Fruit fly (Drosophila melanogaster) whole organism, prepupa: ENCODE measurements around the gene CG13771.

Experiments
- Blimp-1 ChIP-seq: fragments of 200-800 bp; sonication (Bioruptor generic); optimal IDR thresholded peaks from 3 replicates; lab custom pipeline; 2017; ENCODE audit warnings: missing biosample characterization, missing genetic modification characterization, mild to moderate bottlenecking, moderate library complexity, missing genetic modification reagents
- CG10631 ChIP-seq: fragments of 200-800 bp; sonication (Bioruptor generic); optimal IDR thresholded peaks from 2 replicates; lab custom pipeline; 2016; ENCODE audit warnings: missing biosample characterization, missing genetic modification characterization
- CG10669 ChIP-seq: fragments of 200-800 bp; sonication (Bioruptor generic); optimal IDR thresholded peaks from 3 replicates; lab custom pipeline; 2018; ENCODE audit warnings: missing biosample characterization, mild to moderate bottlenecking, missing genetic modification characterization, moderate library complexity
- CG11294 ChIP-seq: fragments of 200-800 bp; sonication (Bioruptor generic); IDR thresholded peaks from 2 replicates; pipeline ENCODE4 v1.3.6; 2022; ENCODE audit warnings: missing biosample characterization, missing genetic modification characterization
- CG11762 ChIP-seq: fragments of 200-800 bp; sonication (Bioruptor generic); optimal IDR thresholded peaks from 3 replicates; lab custom pipeline; 2016; ENCODE audit warnings: missing biosample characterization, missing genetic modification characterization; ENCODE audit not compliant: insufficient read depth
- CG11902 ChIP-seq: fragments of 200-800 bp; sonication (Bioruptor generic); optimal IDR thresholded peaks from 3 replicates; lab custom pipeline; 2016; ENCODE audit warnings: missing biosample characterization, missing genetic modification characterization
- CG15336 ChIP-seq: fragments of 200-800 bp; sonication (Bioruptor generic); IDR thresholded peaks from 2 replicates; pipeline ENCODE4 v1.3.6; 2022; ENCODE audit warnings: missing biosample characterization, missing genetic modification characterization
- CG1621 ChIP-seq: fragments of 200-800 bp; sonication (Bioruptor generic); optimal IDR thresholded peaks from 3 replicates; lab custom pipeline; 2018; ENCODE audit warnings: missing biosample characterization, mild to moderate bottlenecking, missing genetic modification characterization
- CG16779 ChIP-seq: fragments of 200-800 bp; sonication (Bioruptor generic); optimal IDR thresholded peaks from 3 replicates; lab custom pipeline; 2017; ENCODE audit warnings: missing biosample characterization, mild to moderate bottlenecking, missing genetic modification characterization
- CG3032 ChIP-seq: fragments of 200-800 bp; optimal IDR thresholded peaks from 2 replicates; lab custom pipeline; 2019; ENCODE audit warnings: missing biosample characterization, mild to moderate bottlenecking, missing genetic modification characterization, moderate library complexity
- CG31627 ChIP-seq: fragments of 200-800 bp; sonication (Bioruptor generic); optimal IDR thresholded peaks from 3 replicates; lab custom pipeline; 2016; ENCODE audit warnings: missing biosample characterization, missing genetic modification characterization
- CG32006 ChIP-seq: fragments of 200-800 bp; sonication (Bioruptor generic); optimal IDR thresholded peaks from 3 replicates; lab custom pipeline; 2017; ENCODE audit warnings: missing biosample characterization, mild to moderate bottlenecking, missing genetic modification characterization
- CG3919 ChIP-seq: fragments of 200-800 bp; sonication (Bioruptor generic); optimal IDR thresholded peaks from 3 replicates; lab custom pipeline; 2016; ENCODE audit warnings: missing biosample characterization, missing genetic modification characterization
- CG4318 ChIP-seq: fragments of 200-800 bp; sonication (Bioruptor generic); optimal IDR thresholded peaks from 3 replicates; lab custom pipeline; 2017; ENCODE audit warnings: missing biosample characterization, mild to moderate bottlenecking, missing genetic modification characterization
- CG6163 ChIP-seq: fragments of 200-800 bp; sonication (Bioruptor generic); IDR thresholded peaks from 3 replicates; pipeline ENCODE4 v1.3.6; 2022; ENCODE audit warnings: missing biosample characterization, missing genetic modification characterization
- CG6276 ChIP-seq: fragments of 200-800 bp; sonication (Bioruptor generic); optimal IDR thresholded peaks from 2 replicates; lab custom pipeline; 2017; ENCODE audit warnings: missing biosample characterization, mild to moderate bottlenecking, missing genetic modification characterization
- CG6792 ChIP-seq: fragments of 200-800 bp; sonication (Bioruptor generic); optimal IDR thresholded peaks from 3 replicates; lab custom pipeline; 2016; ENCODE audit warnings: missing biosample characterization, missing genetic modification characterization
- CG6808 ChIP-seq: fragments of 200-800 bp; sonication (Bioruptor generic); optimal IDR thresholded peaks from 3 replicates; lab custom pipeline; 2017; ENCODE audit warnings: missing biosample characterization, missing genetic modification characterization, mild to moderate bottlenecking, moderate library complexity, missing genetic modification reagents
- CG6854 ChIP-seq: fragments of 200-800 bp; sonication (Bioruptor generic); optimal IDR thresholded peaks from 2 replicates; lab custom pipeline; 2017; ENCODE audit warnings: missing biosample characterization, mild to moderate bottlenecking, missing genetic modification characterization
- CG8632 ChIP-seq: fragments of 200-800 bp; sonication (Bioruptor generic); optimal IDR thresholded peaks from 3 replicates; lab custom pipeline; 2016; ENCODE audit warnings: missing biosample characterization, missing genetic modification characterization
- CG9139 ChIP-seq: fragments of 200-800 bp; sonication (Bioruptor generic); optimal IDR thresholded peaks from 3 replicates; lab custom pipeline; 2017; ENCODE audit warnings: missing biosample characterization, mild to moderate bottlenecking, missing genetic modification characterization
- Eip75B ChIP-seq: fragments of 200-800 bp; sonication (Bioruptor generic); optimal IDR thresholded peaks from 3 replicates; lab custom pipeline; 2016; ENCODE audit warnings: missing biosample characterization, missing genetic modification characterization
- Eip93F ChIP-seq: fragments of 200-800 bp; sonication (Bioruptor generic); optimal IDR thresholded peaks from 2 replicates; lab custom pipeline; 2016; ENCODE audit warnings: missing biosample characterization, mild to moderate bottlenecking, missing genetic modification characterization
- Gug ChIP-seq: fragments of 200-800 bp; sonication (Bioruptor generic); IDR thresholded peaks from 2 replicates; pipeline ENCODE4 v1.3.6; 2022; ENCODE audit warnings: missing biosample characterization, missing genetic modification characterization
- Hr38 ChIP-seq: sonication (Bioruptor generic); optimal IDR thresholded peaks from 2 replicates; lab custom pipeline; 2016; ENCODE audit warnings: missing biosample characterization, missing genetic modification characterization
- Hr4 ChIP-seq: fragments of 200-800 bp; sonication (Bioruptor generic); optimal IDR thresholded peaks from 3 replicates; lab custom pipeline; 2016; ENCODE audit warnings: missing biosample characterization, missing genetic modification characterization
- Met ChIP-seq: fragments of 200-800 bp; sonication (Bioruptor generic); optimal IDR thresholded peaks from 3 replicates; lab custom pipeline; 2016; ENCODE audit warnings: missing biosample characterization, missing genetic modification characterization
- Smox ChIP-seq: fragments of 200-800 bp; sonication (Bioruptor generic); optimal IDR thresholded peaks from 3 replicates; lab custom pipeline; 2016; ENCODE audit warnings: missing biosample characterization, missing genetic modification characterization
- Sox102F ChIP-seq: fragments of 200-800 bp; sonication (Bioruptor generic); optimal IDR thresholded peaks from 2 replicates; lab custom pipeline; 2016; ENCODE audit warnings: missing biosample characterization, mild to moderate bottlenecking, missing genetic modification characterization
- Sox14 ChIP-seq: fragments of 200-800 bp; sonication (Bioruptor generic); optimal IDR thresholded peaks from 3 replicates; lab custom pipeline; 2016; ENCODE audit warnings: missing biosample characterization, missing genetic modification characterization
- achi ChIP-seq: fragments of 200-800 bp; sonication (Bioruptor generic); optimal IDR thresholded peaks from 3 replicates; lab custom pipeline; 2016; ENCODE audit warnings: missing biosample characterization, missing genetic modification characterization
- acj6 ChIP-seq: fragments of 200-800 bp; sonication (Bioruptor generic); optimal IDR thresholded peaks from 3 replicates; lab custom pipeline; 2016; ENCODE audit warnings: missing biosample characterization, missing genetic modification characterization
- cyc ChIP-seq: fragments of 200-800 bp; sonication (Bioruptor generic); optimal IDR thresholded peaks from 3 replicates; lab custom pipeline; 2016; ENCODE audit warnings: missing biosample characterization, missing genetic modification characterization
- dac ChIP-seq: fragments of 200-800 bp; sonication (Bioruptor generic); optimal IDR thresholded peaks from 2 replicates; lab custom pipeline; 2017; ENCODE audit warnings: missing biosample characterization, mild to moderate bottlenecking, missing genetic modification characterization
- dsx ChIP-seq: fragments of 200-800 bp; optimal IDR thresholded peaks from 3 replicates; lab custom pipeline; 2019; ENCODE audit warnings: missing biosample characterization, mild to moderate bottlenecking, missing genetic modification characterization, moderate library complexity; ENCODE audit not compliant: poor library complexity, severe bottlenecking
- eg ChIP-seq: fragments of 200-800 bp; sonication (Bioruptor generic); IDR thresholded peaks from 3 replicates; pipeline ENCODE4 v1.3.6; 2022; ENCODE audit warnings: missing biosample characterization, missing genetic modification characterization
- esn ChIP-seq: fragments of 200-800 bp; sonication (Bioruptor generic); optimal IDR thresholded peaks from 2 replicates; lab custom pipeline; 2016; ENCODE audit warnings: missing biosample characterization, mild to moderate bottlenecking, missing genetic modification characterization, moderate library complexity
- fd59A ChIP-seq: fragments of 200-800 bp; sonication (Bioruptor generic); optimal IDR thresholded peaks from 2 replicates; lab custom pipeline; 2017; ENCODE audit warnings: missing biosample characterization, mild to moderate bottlenecking, missing genetic modification characterization, missing genetic modification reagents
- fkh ChIP-seq: fragments of 200-800 bp; sonication (Bioruptor generic); optimal IDR thresholded peaks from 3 replicates; lab custom pipeline; 2017; ENCODE audit warnings: missing biosample characterization, mild to moderate bottlenecking, missing genetic modification characterization, moderate library complexity
- net ChIP-seq: fragments of 200-800 bp; sonication (Bioruptor generic); optimal IDR thresholded peaks from 3 replicates; lab custom pipeline; 2016; ENCODE audit warnings: missing biosample characterization, missing genetic modification characterization
- pdm3 ChIP-seq: fragments of 200-800 bp; sonication (Bioruptor generic); optimal IDR thresholded peaks from 3 replicates; lab custom pipeline; 2016; ENCODE audit warnings: missing biosample characterization, missing genetic modification characterization
- salr ChIP-seq, 2 experiments: fragments of 200-800 bp; sonication (Bioruptor generic); optimal IDR thresholded peaks; 3 replicates each; lab custom pipeline; 2016 to 2018; ENCODE audit warnings: missing biosample characterization in 2 of 2, missing genetic modification characterization in 2 of 2, mild to moderate bottlenecking in 1 of 2
- ss ChIP-seq, 2 experiments: fragments of 200-800 bp; sonication (Bioruptor generic); optimal IDR thresholded peaks; 2 replicates in 1 of 2; 3 replicates in 1 of 2; lab custom pipeline; 2017 to 2018; ENCODE audit warnings: mild to moderate bottlenecking in 2 of 2, missing biosample characterization in 2 of 2, missing genetic modification characterization in 2 of 2, moderate library complexity in 1 of 2
- svp ChIP-seq: fragments of 200-800 bp; sonication (Bioruptor generic); peaks from one replicate; lab custom pipeline; 2016; ENCODE audit warnings: missing biosample characterization, missing genetic modification characterization
- topi ChIP-seq: fragments of 200-800 bp; sonication (Bioruptor generic); optimal IDR thresholded peaks from 3 replicates; lab custom pipeline; 2016; ENCODE audit warnings: missing biosample characterization, missing genetic modification characterization
- vri ChIP-seq: fragments of 200-800 bp; sonication (Bioruptor generic); optimal IDR thresholded peaks from 3 replicates; lab custom pipeline; 2016; ENCODE audit warnings: missing biosample characterization, mild to moderate bottlenecking, missing genetic modification characterization

Gene CG13771

dm6 chr2L:6649085-6649754 is 14.2 kb downstream of the CG13771 start, which contains the start of the genes CG31635 and Tango1 (continued):
- TF ChIP-seq acj6 (GFP tag; lab: Kevin White, UChicago) (no peak), CG6792 (GFP tag; lab: Kevin White, UChicago) (no peak), cyc (peak; percentile 53), CG10669 (GFP tag; lab: Kevin White, UChicago) (no peak), CG32006 (GFP tag; lab: Kevin White, UChicago) (no peak), Sox102F (GFP tag; lab: Kevin White, UChicago) (no peak), pdm3 (no peak), Eip75B (no peak), Blimp-1 (GFP tag; lab: Kevin White, UChicago) (peak; percentile 48), CG6163 (GFP tag; lab: Robert Waterston, UW) (peak; percentile 39; the same call in 1 of the 3 replicates), dsx (GFP tag; lab: Kevin White, UChicago) (no peak), Met (GFP tag; lab: Kevin White, UChicago) (no peak), CG6276 (GFP tag; lab: Kevin White, UChicago) (no peak)

dm6 chr2L:6648163-6648628 is 15.2 kb downstream of the CG13771 start:
- TF ChIP-seq CG4318 (GFP tag; lab: Kevin White, UChicago): peak; percentile 97
- peak; percentile 92 for TF ChIP-seq cyc
- peak; percentile 78 for TF ChIP-seq fkh
- peak; percentile 97 for TF ChIP-seq svp (GFP tag; lab: Kevin White, UChicago)
- TF ChIP-seq Hr38 (GFP tag; lab: Kevin White, UChicago): peak; percentile 19
- TF ChIP-seq Gug (GFP tag; lab: Robert Waterston, UW): peak; percentile 95
- peak; percentile 94 for TF ChIP-seq CG3919 (GFP tag; lab: Kevin White, UChicago)
- TF ChIP-seq Eip75B: peak; percentile 95
- peak; percentile 79 to 91 for TF ChIP-seq ss (GFP tag; optimal IDR thresholded peaks at IDR 0.05; lab: Kevin White, UChicago)
- peak; percentile 97 for TF ChIP-seq CG10631 (GFP tag; lab: Kevin White, UChicago)
- peak; percentile 88 for TF ChIP-seq CG16779
- peak; percentile 98 for TF ChIP-seq CG32006 (GFP tag; lab: Kevin White, UChicago)
- peak; percentile 85 for TF ChIP-seq CG6854 (GFP tag; lab: Kevin White, UChicago)
- peak; percentile 94 for TF ChIP-seq CG31627 (GFP tag; lab: Kevin White, UChicago)
- peak; percentile 94 for TF ChIP-seq net
- peak; percentile 68 for TF ChIP-seq CG9139 (GFP tag; lab: Kevin White, UChicago)
- TF ChIP-seq CG11294 (GFP tag; lab: Robert Waterston, UW): peak; percentile 91
- peak; percentile 80 for TF ChIP-seq Eip93F (GFP tag; lab: Kevin White, UChicago)
- peak; percentile 95 for TF ChIP-seq achi (GFP tag; lab: Kevin White, UChicago)
- peak; percentile 89 for TF ChIP-seq CG1621
- TF ChIP-seq salr (GFP tag; optimal IDR thresholded peaks at IDR 0.05; lab: Kevin White, UChicago): peak; percentile 81 to 97
- TF ChIP-seq CG11902 (GFP tag; lab: Kevin White, UChicago): peak; percentile 85
- TF ChIP-seq Smox (GFP tag; lab: Kevin White, UChicago): no peak
- TF ChIP-seq CG6792 (GFP tag; lab: Kevin White, UChicago): peak; percentile 90
- TF ChIP-seq dsx (GFP tag; lab: Kevin White, UChicago): peak; percentile 86
- TF ChIP-seq esn (GFP tag; lab: Kevin White, UChicago): peak; percentile 96
- no peak for TF ChIP-seq CG6276 (GFP tag; lab: Kevin White, UChicago)
- peak; percentile 78 for TF ChIP-seq vri (GFP tag; lab: Kevin White, UChicago)
- peak; percentile 95 for TF ChIP-seq dac (GFP tag; lab: Kevin White, UChicago)
- TF ChIP-seq CG3032 (tag; lab: Kevin White, UChicago): peak; percentile 95
- peak; percentile 95 for TF ChIP-seq CG15336
- TF ChIP-seq Met (GFP tag; lab: Kevin White, UChicago): no peak
- peak; percentile 98 for TF ChIP-seq Hr4
- TF ChIP-seq CG10669 (GFP tag; lab: Kevin White, UChicago): peak; percentile 92
- TF ChIP-seq CG8632 (GFP tag; lab: Kevin White, UChicago): peak; percentile 91
- peak; percentile 91 for TF ChIP-seq fd59A
- peak; percentile 93 for TF ChIP-seq topi (GFP tag; lab: Kevin White, UChicago)
- peak; percentile 96 for TF ChIP-seq Sox14 (GFP tag; lab: Kevin White, UChicago)
- peak; percentile 96 for TF ChIP-seq acj6 (GFP tag; lab: Kevin White, UChicago)
- TF ChIP-seq CG6808 (GFP tag; lab: Kevin White, UChicago): peak; percentile 90
- TF ChIP-seq CG11762: peak; percentile 94
- peak; percentile 96 for TF ChIP-seq eg (GFP tag; lab: Robert Waterston, UW)
